Worm (Caenorhabditis elegans) whole organism, L1 larva: ENCODE data around the gene glb-16.
A peak's percentile ranks its signal among the peaks of the same experiment; 100 is the strongest.

Experiments used
- ceh-8 ChIP-seq: fragments of 200-800 bp; sonication (Bioruptor generic); optimal IDR thresholded peaks from 2 replicates; lab custom pipeline; 2018; ENCODE audit warnings: mild to moderate bottlenecking, missing genetic modification characterization, moderate library complexity, missing compliant biosample characterization
- efl-1 ChIP-seq, 4 experiments: fragments of 150-350 bp; optimal IDR thresholded peaks in 3 of 4; peaks in 1 of 4; 1 replicate in 1 of 4; 2 replicates in 3 of 4; lab custom pipeline; 2014; ENCODE audit warnings: missing biosample characterization in 2 of 4, missing genetic modification characterization in 2 of 4, missing genetic modification reagents in 2 of 4
- lin-14 ChIP-seq: fragments of 200-800 bp; sonication (Bioruptor generic); optimal IDR thresholded peaks from 2 replicates; lab custom pipeline; 2018; ENCODE audit warnings: mild to moderate bottlenecking, missing genetic modification characterization, moderate library complexity, missing compliant biosample characterization
- xbp-1 ChIP-seq: sonication (generic microtip); optimal IDR thresholded peaks from 2 replicates; lab custom pipeline; 2016; ENCODE audit warnings: missing genetic modification characterization, missing compliant biosample characterization

Gene glb-16

DNA sequence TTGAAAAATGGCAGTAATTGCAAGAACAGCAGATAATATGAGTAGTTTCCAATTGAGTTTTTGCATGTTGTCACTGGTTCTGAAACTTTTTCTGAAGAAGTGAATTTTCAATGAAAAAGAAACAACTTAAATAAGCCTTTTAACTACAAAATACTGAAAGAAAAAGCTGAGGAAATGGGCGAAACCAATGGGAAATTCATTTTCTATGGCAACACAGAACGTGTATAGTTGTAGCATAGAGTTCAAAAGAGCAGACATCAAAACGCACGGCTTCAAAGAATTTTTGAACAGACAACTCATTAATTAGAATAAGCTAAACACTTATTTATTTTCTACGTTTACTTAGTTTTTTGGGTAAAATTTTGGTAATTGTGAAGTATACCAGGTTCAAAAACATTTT, 46.9 kb downstream of the glb-16 start, which contains the start of gene F48E3.2:
F48E3.2 (minus strand) TSS at position 101 of the 400 bp plus-strand sequence.
- no peak for TF ChIP-seq xbp-1 (tag; lab: Kevin White, UChicago)
- no peak for TF ChIP-seq efl-1 (optimal IDR thresholded peaks at IDR 0.05; lab: Kevin White, UChicago)
- peak in 1 of 2 experiments; percentile 27 for TF ChIP-seq efl-1 (GFP tag; optimal IDR thresholded peaks at IDR 0.05 in 1 of 2; lab: Kevin White, UChicago)

DNA sequence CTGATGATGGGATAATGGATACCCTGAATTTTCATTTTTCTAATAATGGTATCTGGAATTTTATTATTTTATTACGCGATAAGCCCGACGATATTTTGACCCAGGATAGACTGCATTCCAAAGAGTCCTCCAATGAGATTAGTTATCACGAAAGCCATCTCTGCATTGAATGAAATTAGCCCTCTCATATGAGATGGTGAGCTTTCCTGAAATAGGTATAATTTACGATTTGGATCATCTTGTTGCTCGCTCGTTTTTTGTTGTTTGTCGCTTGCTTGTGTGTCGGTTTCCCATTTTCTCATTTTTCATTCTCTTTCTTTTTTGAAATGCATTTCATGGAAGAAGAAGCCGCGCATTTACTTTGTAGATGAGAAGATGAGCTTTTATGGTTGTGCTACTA, 48.4 kb downstream of the glb-16 start:
- no peak for TF ChIP-seq ceh-8 (GFP tag; lab: Kevin White, UChicago)
- TF ChIP-seq lin-14 (GFP tag; lab: Kevin White, UChicago): peak; percentile 58
